Fruit fly (Drosophila melanogaster) whole organism, wandering third instar larva: ENCODE measurements around the gene Dus4.
A peak's percentile ranks its signal among the peaks of the same experiment; 100 is the strongest.

ENCODE experiments used
- Abd-B ChIP-seq: fragments of >200 bp; optimal IDR thresholded peaks from 2 replicates; lab custom pipeline; 2017; ENCODE audit warnings: missing biosample characterization, missing genetic modification characterization
- CG32264 ChIP-seq: fragments of 200-800 bp; sonication (Bioruptor generic); optimal IDR thresholded peaks from 2 replicates; lab custom pipeline; 2016; ENCODE audit warnings: missing biosample characterization, missing genetic modification characterization
- CG9705 ChIP-seq: fragments of 200-800 bp; sonication (Bioruptor generic); optimal IDR thresholded peaks from 2 replicates; lab custom pipeline; 2018; ENCODE audit warnings: missing biosample characterization, mild to moderate bottlenecking, missing genetic modification characterization
- CrebA ChIP-seq: fragments of 200-800 bp; sonication (Bioruptor generic); optimal IDR thresholded peaks from 2 replicates; lab custom pipeline; 2016; ENCODE audit warnings: missing biosample characterization, mild to moderate bottlenecking, missing genetic modification characterization, borderline replicate concordance
- Dfd ChIP-seq: fragments of >200 bp; optimal IDR thresholded peaks from 2 replicates; lab custom pipeline; 2017; ENCODE audit warnings: missing biosample characterization, missing genetic modification characterization
- Dif ChIP-seq: fragments of 200-275, 200-300 bp; sonication (Bioruptor generic); optimal IDR thresholded peaks from 2 replicates; lab custom pipeline; 2018; ENCODE audit warnings: missing biosample characterization, missing genetic modification characterization; ENCODE audit not compliant: partially characterized antibody
- GATAd ChIP-seq: sonication (Bioruptor generic); optimal IDR thresholded peaks from 2 replicates; lab custom pipeline; 2016; ENCODE audit warnings: missing biosample characterization, missing genetic modification characterization
- HLH106 ChIP-seq: fragments of 200-800 bp; optimal IDR thresholded peaks from 3 replicates; lab custom pipeline; 2019; ENCODE audit warnings: missing biosample characterization, mild to moderate bottlenecking, missing genetic modification characterization, moderate library complexity
- Hnf4 ChIP-seq: fragments of 200-800 bp; sonication (Bioruptor generic); optimal IDR thresholded peaks from 2 replicates; lab custom pipeline; 2016; ENCODE audit warnings: missing biosample characterization, mild to moderate bottlenecking, missing genetic modification characterization
- Hr78 ChIP-seq: fragments of >200 bp; optimal IDR thresholded peaks from 2 replicates; lab custom pipeline; 2017; ENCODE audit warnings: missing biosample characterization, missing genetic modification characterization
- Hr83 ChIP-seq: fragments of 200-300 bp; sonication (Bioruptor generic); optimal IDR thresholded peaks from 2 replicates; lab custom pipeline; 2016; ENCODE audit warnings: missing biosample characterization, mild to moderate bottlenecking, missing genetic modification characterization, moderate library complexity; ENCODE audit not compliant: poor library complexity, severe bottlenecking
- Jra ChIP-seq: sonication (Bioruptor generic); optimal IDR thresholded peaks from 2 replicates; lab custom pipeline; 2016; ENCODE audit warnings: missing biosample characterization, missing genetic modification characterization
- Mio ChIP-seq: sonication (Bioruptor generic); optimal IDR thresholded peaks from 2 replicates; lab custom pipeline; 2016; ENCODE audit warnings: missing biosample characterization, missing genetic modification characterization
- Myc ChIP-seq: fragments of >200 bp; optimal IDR thresholded peaks from 2 replicates; lab custom pipeline; 2017
- N ChIP-seq: fragments of >200 bp; optimal IDR thresholded peaks from 2 replicates; lab custom pipeline; 2018; ENCODE audit warnings: missing biosample characterization, missing external identifiers, missing genetic modification characterization
- OdsH ChIP-seq: fragments of 200-800 bp; sonication (Bioruptor generic); optimal IDR thresholded peaks from 2 replicates; lab custom pipeline; 2016; ENCODE audit warnings: missing biosample characterization, mild to moderate bottlenecking, missing genetic modification characterization
- Rel ChIP-seq, 2 experiments: fragments of 200-800 bp; sonication (Bioruptor generic) in 1 of 2; optimal IDR thresholded peaks; 2 replicates in 1 of 2; 3 replicates in 1 of 2; lab custom pipeline; 2016 to 2019; ENCODE audit warnings: mild to moderate bottlenecking in 2 of 2, missing biosample characterization in 2 of 2, missing genetic modification characterization in 2 of 2, moderate library complexity in 1 of 2
- Sp1 ChIP-seq: fragments of 200-800 bp; sonication (Bioruptor generic); optimal IDR thresholded peaks from 3 replicates; lab custom pipeline; 2019; ENCODE audit warnings: missing biosample characterization, mild to moderate bottlenecking, missing genetic modification characterization, moderate library complexity
- Vsx2 ChIP-seq: fragments of 200-300, 225-300 bp; sonication (Bioruptor generic); optimal IDR thresholded peaks from 2 replicates; lab custom pipeline; 2018; ENCODE audit warnings: missing biosample characterization, missing genetic modification characterization; ENCODE audit not compliant: partially characterized antibody
- br ChIP-seq: fragments of 200-800 bp; sonication (Bioruptor generic); optimal IDR thresholded peaks from 2 replicates; lab custom pipeline; 2016; ENCODE audit warnings: missing biosample characterization, missing genetic modification characterization
- brk ChIP-seq: fragments of 200-800 bp; sonication (Bioruptor generic); optimal IDR thresholded peaks from 2 replicates; lab custom pipeline; 2016; ENCODE audit warnings: missing biosample characterization, mild to moderate bottlenecking, missing genetic modification characterization
- dl ChIP-seq, 2 experiments: fragments of 175-275, 200-275 bp in 1 of 2; fragments of 200-275 bp in 1 of 2; sonication (Bioruptor generic); optimal IDR thresholded peaks; lab custom pipeline; 2018; ENCODE audit warnings: mild to moderate bottlenecking in 2 of 2, missing biosample characterization in 2 of 2, missing genetic modification characterization in 2 of 2, moderate library complexity in 2 of 2; ENCODE audit not compliant: partially characterized antibody in 2 of 2, insufficient read depth in 1 of 2
- dmrt93B ChIP-seq: fragments of 200-800 bp; sonication (Bioruptor generic); optimal IDR thresholded peaks from 2 replicates; lab custom pipeline; 2018; ENCODE audit warnings: missing biosample characterization, mild to moderate bottlenecking, missing genetic modification characterization
- dsf ChIP-seq: sonication (Bioruptor generic); optimal IDR thresholded peaks from 2 replicates; lab custom pipeline; 2016; ENCODE audit warnings: missing biosample characterization, missing genetic modification characterization, borderline replicate concordance
- ey ChIP-seq: fragments of 200-800 bp; sonication (Bioruptor generic); optimal IDR thresholded peaks from 2 replicates; lab custom pipeline; 2016; ENCODE audit warnings: missing biosample characterization, missing genetic modification characterization
- foxo ChIP-seq, 2 experiments: fragments of 200-800 bp; sonication (Bioruptor generic); optimal IDR thresholded peaks; 2 replicates in 1 of 2; 3 replicates in 1 of 2; lab custom pipeline; 2016 to 2017; ENCODE audit warnings: missing biosample characterization in 2 of 2, missing genetic modification characterization in 2 of 2
- fru ChIP-seq: fragments of 200-800 bp; sonication (Bioruptor generic); optimal IDR thresholded peaks from 3 replicates; lab custom pipeline; 2016; ENCODE audit warnings: missing biosample characterization, mild to moderate bottlenecking, missing genetic modification characterization
- h ChIP-seq: fragments of 200-800 bp; sonication (Bioruptor generic); optimal IDR thresholded peaks from 3 replicates; lab custom pipeline; 2016; ENCODE audit warnings: missing biosample characterization, mild to moderate bottlenecking, missing genetic modification characterization
- jim ChIP-seq: fragments of 175-275, 200-325 bp; sonication (Bioruptor generic); optimal IDR thresholded peaks from 2 replicates; lab custom pipeline; 2016; ENCODE audit warnings: missing biosample characterization, mild to moderate bottlenecking, missing genetic modification characterization
- lola ChIP-seq: fragments of >200 bp; optimal IDR thresholded peaks from 2 replicates; lab custom pipeline; 2017; ENCODE audit warnings: missing biosample characterization, missing genetic modification characterization
- pan ChIP-seq: fragments of >200 bp; optimal IDR thresholded peaks from 2 replicates; lab custom pipeline; 2017
- psq ChIP-seq: fragments of 200-800 bp; sonication (Bioruptor generic); optimal IDR thresholded peaks from 3 replicates; lab custom pipeline; 2017; ENCODE audit warnings: missing biosample characterization, mild to moderate bottlenecking, missing genetic modification characterization, moderate library complexity
- rgr ChIP-seq: fragments of 200-800 bp; sonication (Bioruptor generic); optimal IDR thresholded peaks from 3 replicates; lab custom pipeline; 2016; ENCODE audit warnings: missing biosample characterization, mild to moderate bottlenecking, missing genetic modification characterization
- sage ChIP-seq: fragments of 200-800 bp; sonication (Bioruptor generic); optimal IDR thresholded peaks from 2 replicates; lab custom pipeline; 2016; ENCODE audit warnings: missing biosample characterization, mild to moderate bottlenecking, missing genetic modification characterization
- sv ChIP-seq: fragments of 200-800 bp; sonication (Bioruptor generic); optimal IDR thresholded peaks from 3 replicates; lab custom pipeline; 2016; ENCODE audit warnings: missing biosample characterization, missing genetic modification characterization
- tai ChIP-seq: sonication (Bioruptor generic); optimal IDR thresholded peaks from 2 replicates; lab custom pipeline; 2016; ENCODE audit warnings: missing biosample characterization, missing genetic modification characterization
- usp ChIP-seq: fragments of >200 bp; optimal IDR thresholded peaks from 2 replicates; lab custom pipeline; 2017; ENCODE audit warnings: missing biosample characterization, missing genetic modification characterization
- woc ChIP-seq: sonication (Bioruptor generic); optimal IDR thresholded peaks from 2 replicates; lab custom pipeline; 2016; ENCODE audit warnings: missing biosample characterization, mild to moderate bottlenecking, missing genetic modification characterization

Gene Dus4

dm6 chr2L:19069548-19070145, 6.6 kb downstream of the Dus4 start, which contains the start of gene CG10702:
Gene CG10702, minus strand, starts transcription at chr2L:19069851.
- TF ChIP-seq woc (GFP tag; lab: Kevin White, UChicago) (peak; percentile 45), sage (GFP tag; lab: Kevin White, UChicago) (no peak)

dm6 chr2L:19071713-19072112, 8.6 kb downstream of the Dus4 start:
- TF ChIP-seq ey (GFP tag; lab: Kevin White, UChicago) (peak; percentile 29), HLH106 (tag; lab: Kevin White, UChicago) (peak; percentile 62), br (GFP tag; lab: Kevin White, UChicago) (peak; percentile 29), CG32264 (GFP tag; lab: Kevin White, UChicago) (no peak), OdsH (GFP tag; lab: Kevin White, UChicago) (peak; percentile 12), dsf (GFP tag; lab: Kevin White, UChicago) (no peak), Hnf4 (GFP tag; lab: Kevin White, UChicago) (no peak), woc (GFP tag; lab: Kevin White, UChicago) (peak; percentile 73), Jra (GFP tag; lab: Kevin White, UChicago) (no peak), sage (GFP tag; lab: Kevin White, UChicago) (no peak), jim (no peak), tai (GFP tag; lab: Kevin White, UChicago) (no peak), Vsx2 (GFP tag; lab: Kevin White, UChicago) (no peak), foxo (GFP tag; optimal IDR thresholded peaks at IDR 0.05; lab: Kevin White, UChicago) (peak in 1 of 2 experiments; percentile 39), pan (lab: Kevin White, UChicago) (no peak), CrebA (GFP tag; lab: Kevin White, UChicago) (no peak), lola (GFP tag; lab: Kevin White, UChicago) (no peak), Myc (lab: Kevin White, UChicago) (no peak), rgr (GFP tag; lab: Kevin White, UChicago) (no peak), N (GFP tag; lab: Kevin White, UChicago) (no peak), Abd-B (no peak), Mio (GFP tag; lab: Kevin White, UChicago) (no peak), h (GFP tag; lab: Kevin White, UChicago) (peak; percentile 42), Hr83 (no peak), Dfd (GFP tag; lab: Kevin White, UChicago) (no peak), fru (GFP tag; lab: Kevin White, UChicago) (peak; percentile 31), CG9705 (GFP tag; lab: Kevin White, UChicago) (no peak), Dif (no peak), dmrt93B (peak; percentile 14), Hr78 (no peak), brk (no peak), usp (GFP tag; lab: Kevin White, UChicago) (no peak), GATAd (no peak), dl (GFP tag; optimal IDR thresholded peaks at IDR 0.05; lab: Kevin White, UChicago; ENCODE audit: insufficient read depth in 1 of 2, partially characterized antibody in 2 of 2) (no peak), psq (GFP tag; lab: Kevin White, UChicago) (no peak), Sp1 (GFP tag; lab: Kevin White, UChicago) (no peak), sv (no peak), Rel (GFP tag; optimal IDR thresholded peaks at IDR 0.05; lab: Kevin White, UChicago) (no peak), Rel (tag; optimal IDR thresholded peaks at IDR 0.05; lab: Kevin White, UChicago) (no peak)
